Worm (Caenorhabditis elegans): ENCODE data around the gene plpp-1.2.

DNA sequence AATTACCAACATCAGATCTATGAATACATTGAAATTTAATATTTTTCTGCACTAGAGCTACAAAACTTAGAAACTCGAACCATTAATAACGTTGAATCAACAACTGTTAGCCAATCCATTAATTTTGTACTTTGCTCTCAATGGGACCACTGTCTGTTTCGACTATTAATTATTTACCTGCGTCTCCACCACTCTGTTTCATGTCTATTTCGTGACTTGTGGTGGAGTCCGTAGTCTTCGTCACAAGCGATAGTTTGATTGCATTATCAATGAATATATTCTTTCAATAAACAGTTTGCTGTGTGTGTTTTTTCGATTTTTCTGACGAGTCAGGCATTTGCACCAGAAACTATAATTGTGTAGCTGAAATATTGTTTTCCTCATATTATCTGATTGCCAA, 1.1 kb downstream of the plpp-1.2 start:
- TF ChIP-seq nhr-10 (tag; optimal IDR thresholded peaks at IDR 0.05), result no peak
- TF ChIP-seq zag-1 (tag; optimal IDR thresholded peaks at IDR 0.05), result no peak
- TF ChIP-seq aha-1 (tag), result no peak
- peak; percentile 99 for TF ChIP-seq nhr-28 (tag; optimal IDR thresholded peaks at IDR 0.05)
- TF ChIP-seq skn-1 (tag; optimal IDR thresholded peaks at IDR 0.05), result no peak
- TF ChIP-seq jun-1 (tag; optimal IDR thresholded peaks at IDR 0.05), result no peak
- no peak for TF ChIP-seq pha-4 (GFP tag; IDR thresholded peaks at IDR 0.05)
- TF ChIP-seq pha-4 (tag; optimal IDR thresholded peaks at IDR 0.05), result no peak
- TF ChIP-seq ztf-11 (tag; optimal IDR thresholded peaks at IDR 0.05), result no peak

Measured in whole organism, L4 larva.